Worm (Caenorhabditis elegans) whole organism, L2 larva: ENCODE data around the gene str-108.

Source experiments
- aly-2 ChIP-seq: fragments of 150-350 bp; optimal IDR thresholded peaks from 2 replicates; lab custom pipeline; 2014; ENCODE audit warnings: missing biosample characterization, missing genetic modification characterization
- ama-1 ChIP-seq: fragments of 150-350 bp; optimal IDR thresholded peaks from 2 replicates; lab custom pipeline; 2018; ENCODE audit warnings: inconsistent platforms
- lin-13 ChIP-seq: fragments of 150-350 bp; optimal IDR thresholded peaks from 2 replicates; lab custom pipeline; 2014; ENCODE audit warnings: missing biosample characterization, missing genetic modification reagents, missing genetic modification characterization
- nhr-11 ChIP-seq: fragments of 150-350 bp; optimal IDR thresholded peaks from 2 replicates; lab custom pipeline; 2014; ENCODE audit warnings: missing biosample characterization, missing genetic modification characterization
- unc-62 ChIP-seq: fragments of 150-350 bp; optimal IDR thresholded peaks from 2 replicates; lab custom pipeline; 2014; ENCODE audit warnings: missing biosample characterization, missing genetic modification reagents, missing genetic modification characterization
- ztf-11 ChIP-seq: sonication (generic microtip); optimal IDR thresholded peaks from 2 replicates; lab custom pipeline; 2017; ENCODE audit warnings: missing biosample characterization, missing genetic modification characterization

ce11 chrV:16190485-16190884, 24.4 kb downstream of the str-108 start, which contains the start of gene srh-281:
- TF ChIP-seq ama-1 (lab: Kevin White, UChicago) (no peak), ztf-11 (tag; lab: Kevin White, UChicago) (no peak), lin-13 (GFP tag; lab: Kevin White, UChicago) (no peak), aly-2 (tag; lab: Kevin White, UChicago) (no peak), unc-62 (GFP tag; lab: Kevin White, UChicago) (no peak), nhr-11 (tag; lab: Kevin White, UChicago) (no peak)
